Fruit fly (Drosophila melanogaster) whole organism, prepupa: ENCODE data around the gene Vlet.

Experiments used
- Blimp-1 ChIP-seq: fragments of 200-800 bp; sonication (Bioruptor generic); optimal IDR thresholded peaks from 3 replicates; lab custom pipeline; 2017; ENCODE audit warnings: missing biosample characterization, missing genetic modification characterization, mild to moderate bottlenecking, moderate library complexity, missing genetic modification reagents
- CG10631 ChIP-seq: fragments of 200-800 bp; sonication (Bioruptor generic); optimal IDR thresholded peaks from 2 replicates; lab custom pipeline; 2016; ENCODE audit warnings: missing biosample characterization, missing genetic modification characterization
- CG10669 ChIP-seq: fragments of 200-800 bp; sonication (Bioruptor generic); optimal IDR thresholded peaks from 3 replicates; lab custom pipeline; 2018; ENCODE audit warnings: missing biosample characterization, mild to moderate bottlenecking, missing genetic modification characterization, moderate library complexity
- CG11294 ChIP-seq: fragments of 200-800 bp; sonication (Bioruptor generic); IDR thresholded peaks from 2 replicates; pipeline ENCODE4 v1.3.6; 2022; ENCODE audit warnings: missing biosample characterization, missing genetic modification characterization
- CG11762 ChIP-seq: fragments of 200-800 bp; sonication (Bioruptor generic); optimal IDR thresholded peaks from 3 replicates; lab custom pipeline; 2016; ENCODE audit warnings: missing biosample characterization, missing genetic modification characterization; ENCODE audit not compliant: insufficient read depth
- CG11902 ChIP-seq: fragments of 200-800 bp; sonication (Bioruptor generic); optimal IDR thresholded peaks from 3 replicates; lab custom pipeline; 2016; ENCODE audit warnings: missing biosample characterization, missing genetic modification characterization
- CG1621 ChIP-seq: fragments of 200-800 bp; sonication (Bioruptor generic); optimal IDR thresholded peaks from 3 replicates; lab custom pipeline; 2018; ENCODE audit warnings: missing biosample characterization, mild to moderate bottlenecking, missing genetic modification characterization
- CG16779 ChIP-seq: fragments of 200-800 bp; sonication (Bioruptor generic); optimal IDR thresholded peaks from 3 replicates; lab custom pipeline; 2017; ENCODE audit warnings: missing biosample characterization, mild to moderate bottlenecking, missing genetic modification characterization
- CG3032 ChIP-seq: fragments of 200-800 bp; optimal IDR thresholded peaks from 2 replicates; lab custom pipeline; 2019; ENCODE audit warnings: missing biosample characterization, mild to moderate bottlenecking, missing genetic modification characterization, moderate library complexity
- CG31627 ChIP-seq: fragments of 200-800 bp; sonication (Bioruptor generic); optimal IDR thresholded peaks from 3 replicates; lab custom pipeline; 2016; ENCODE audit warnings: missing biosample characterization, missing genetic modification characterization
- CG32006 ChIP-seq: fragments of 200-800 bp; sonication (Bioruptor generic); optimal IDR thresholded peaks from 3 replicates; lab custom pipeline; 2017; ENCODE audit warnings: missing biosample characterization, mild to moderate bottlenecking, missing genetic modification characterization
- CG34406 ChIP-seq: fragments of 200-800 bp; sonication (Bioruptor generic); optimal IDR thresholded peaks from 3 replicates; lab custom pipeline; 2016; ENCODE audit warnings: missing biosample characterization, missing genetic modification characterization
- CG3919 ChIP-seq: fragments of 200-800 bp; sonication (Bioruptor generic); optimal IDR thresholded peaks from 3 replicates; lab custom pipeline; 2016; ENCODE audit warnings: missing biosample characterization, missing genetic modification characterization
- CG4318 ChIP-seq: fragments of 200-800 bp; sonication (Bioruptor generic); optimal IDR thresholded peaks from 3 replicates; lab custom pipeline; 2017; ENCODE audit warnings: missing biosample characterization, mild to moderate bottlenecking, missing genetic modification characterization
- CG6163 ChIP-seq: fragments of 200-800 bp; sonication (Bioruptor generic); IDR thresholded peaks from 3 replicates; pipeline ENCODE4 v1.3.6; 2022; ENCODE audit warnings: missing biosample characterization, missing genetic modification characterization
- CG6276 ChIP-seq: fragments of 200-800 bp; sonication (Bioruptor generic); optimal IDR thresholded peaks from 2 replicates; lab custom pipeline; 2017; ENCODE audit warnings: missing biosample characterization, mild to moderate bottlenecking, missing genetic modification characterization
- CG6792 ChIP-seq: fragments of 200-800 bp; sonication (Bioruptor generic); optimal IDR thresholded peaks from 3 replicates; lab custom pipeline; 2016; ENCODE audit warnings: missing biosample characterization, missing genetic modification characterization
- CG6808 ChIP-seq: fragments of 200-800 bp; sonication (Bioruptor generic); optimal IDR thresholded peaks from 3 replicates; lab custom pipeline; 2017; ENCODE audit warnings: missing biosample characterization, missing genetic modification characterization, mild to moderate bottlenecking, moderate library complexity, missing genetic modification reagents
- CG7368 ChIP-seq: fragments of 200-800 bp; sonication (Bioruptor generic); optimal IDR thresholded peaks from 3 replicates; lab custom pipeline; 2016; ENCODE audit warnings: missing biosample characterization, missing genetic modification characterization
- CG8119 ChIP-seq: fragments of 200-800 bp; sonication (Bioruptor generic); IDR thresholded peaks from 3 replicates; pipeline ENCODE4 v1.3.6; 2022; ENCODE audit warnings: missing biosample characterization, missing genetic modification characterization
- CG8319 ChIP-seq: fragments of 200-800 bp; sonication (Bioruptor generic); optimal IDR thresholded peaks from 3 replicates; lab custom pipeline; 2016; ENCODE audit warnings: missing biosample characterization, missing genetic modification characterization
- CG9139 ChIP-seq: fragments of 200-800 bp; sonication (Bioruptor generic); optimal IDR thresholded peaks from 3 replicates; lab custom pipeline; 2017; ENCODE audit warnings: missing biosample characterization, mild to moderate bottlenecking, missing genetic modification characterization
- Eip75B ChIP-seq: fragments of 200-800 bp; sonication (Bioruptor generic); optimal IDR thresholded peaks from 3 replicates; lab custom pipeline; 2016; ENCODE audit warnings: missing biosample characterization, missing genetic modification characterization
- Eip78C ChIP-seq: fragments of 200-800 bp; sonication (Bioruptor generic); peaks from one replicate; lab custom pipeline; 2016; ENCODE audit warnings: missing biosample characterization, missing genetic modification characterization
- Ets21C ChIP-seq: fragments of 200-800 bp; sonication (Bioruptor generic); optimal IDR thresholded peaks from 3 replicates; lab custom pipeline; 2016; ENCODE audit warnings: missing biosample characterization, missing genetic modification characterization
- Ets96B ChIP-seq: fragments of 200-800 bp; optimal IDR thresholded peaks from 2 replicates; lab custom pipeline; 2019; ENCODE audit warnings: missing biosample characterization, mild to moderate bottlenecking, missing genetic modification characterization, moderate library complexity
- Hr38 ChIP-seq: sonication (Bioruptor generic); optimal IDR thresholded peaks from 2 replicates; lab custom pipeline; 2016; ENCODE audit warnings: missing biosample characterization, missing genetic modification characterization
- Hr4 ChIP-seq: fragments of 200-800 bp; sonication (Bioruptor generic); optimal IDR thresholded peaks from 3 replicates; lab custom pipeline; 2016; ENCODE audit warnings: missing biosample characterization, missing genetic modification characterization
- Lpt ChIP-seq: fragments of 200-800 bp; sonication (Bioruptor generic); optimal IDR thresholded peaks from 3 replicates; lab custom pipeline; 2016; ENCODE audit warnings: missing biosample characterization, missing genetic modification characterization
- Met ChIP-seq: fragments of 200-800 bp; sonication (Bioruptor generic); optimal IDR thresholded peaks from 3 replicates; lab custom pipeline; 2016; ENCODE audit warnings: missing biosample characterization, missing genetic modification characterization
- OdsH ChIP-seq: fragments of 200-800 bp; sonication (Bioruptor generic); optimal IDR thresholded peaks from 3 replicates; lab custom pipeline; 2016; ENCODE audit warnings: missing biosample characterization, missing genetic modification characterization
- Smox ChIP-seq: fragments of 200-800 bp; sonication (Bioruptor generic); optimal IDR thresholded peaks from 3 replicates; lab custom pipeline; 2016; ENCODE audit warnings: missing biosample characterization, missing genetic modification characterization
- Sox102F ChIP-seq: fragments of 200-800 bp; sonication (Bioruptor generic); optimal IDR thresholded peaks from 2 replicates; lab custom pipeline; 2016; ENCODE audit warnings: missing biosample characterization, mild to moderate bottlenecking, missing genetic modification characterization
- Sox14 ChIP-seq: fragments of 200-800 bp; sonication (Bioruptor generic); optimal IDR thresholded peaks from 3 replicates; lab custom pipeline; 2016; ENCODE audit warnings: missing biosample characterization, missing genetic modification characterization
- Sox15 ChIP-seq: fragments of 200-800 bp; sonication (Bioruptor generic); optimal IDR thresholded peaks from 3 replicates; lab custom pipeline; 2016; ENCODE audit warnings: missing biosample characterization, missing genetic modification characterization
- achi ChIP-seq: fragments of 200-800 bp; sonication (Bioruptor generic); optimal IDR thresholded peaks from 3 replicates; lab custom pipeline; 2016; ENCODE audit warnings: missing biosample characterization, missing genetic modification characterization
- acj6 ChIP-seq: fragments of 200-800 bp; sonication (Bioruptor generic); optimal IDR thresholded peaks from 3 replicates; lab custom pipeline; 2016; ENCODE audit warnings: missing biosample characterization, missing genetic modification characterization
- dac ChIP-seq: fragments of 200-800 bp; sonication (Bioruptor generic); optimal IDR thresholded peaks from 2 replicates; lab custom pipeline; 2017; ENCODE audit warnings: missing biosample characterization, mild to moderate bottlenecking, missing genetic modification characterization
- dsx ChIP-seq: fragments of 200-800 bp; optimal IDR thresholded peaks from 3 replicates; lab custom pipeline; 2019; ENCODE audit warnings: missing biosample characterization, mild to moderate bottlenecking, missing genetic modification characterization, moderate library complexity; ENCODE audit not compliant: poor library complexity, severe bottlenecking
- eg ChIP-seq: fragments of 200-800 bp; sonication (Bioruptor generic); IDR thresholded peaks from 3 replicates; pipeline ENCODE4 v1.3.6; 2022; ENCODE audit warnings: missing biosample characterization, missing genetic modification characterization
- esn ChIP-seq: fragments of 200-800 bp; sonication (Bioruptor generic); optimal IDR thresholded peaks from 2 replicates; lab custom pipeline; 2016; ENCODE audit warnings: missing biosample characterization, mild to moderate bottlenecking, missing genetic modification characterization, moderate library complexity
- fd85E ChIP-seq: fragments of 200-800 bp; sonication (Bioruptor generic); optimal IDR thresholded peaks from 3 replicates; lab custom pipeline; 2016; ENCODE audit warnings: missing biosample characterization, missing genetic modification characterization
- net ChIP-seq: fragments of 200-800 bp; sonication (Bioruptor generic); optimal IDR thresholded peaks from 3 replicates; lab custom pipeline; 2016; ENCODE audit warnings: missing biosample characterization, missing genetic modification characterization
- pdm3 ChIP-seq: fragments of 200-800 bp; sonication (Bioruptor generic); optimal IDR thresholded peaks from 3 replicates; lab custom pipeline; 2016; ENCODE audit warnings: missing biosample characterization, missing genetic modification characterization
- salr ChIP-seq, 2 experiments: fragments of 200-800 bp; sonication (Bioruptor generic); optimal IDR thresholded peaks; 3 replicates each; lab custom pipeline; 2016 to 2018; ENCODE audit warnings: missing biosample characterization in 2 of 2, missing genetic modification characterization in 2 of 2, mild to moderate bottlenecking in 1 of 2
- spab ChIP-seq: fragments of 200-800 bp; sonication (Bioruptor generic); optimal IDR thresholded peaks from 2 replicates; lab custom pipeline; 2017; ENCODE audit warnings: missing biosample characterization, mild to moderate bottlenecking, missing genetic modification characterization, missing genetic modification reagents
- svp ChIP-seq: fragments of 200-800 bp; sonication (Bioruptor generic); peaks from one replicate; lab custom pipeline; 2016; ENCODE audit warnings: missing biosample characterization, missing genetic modification characterization
- topi ChIP-seq: fragments of 200-800 bp; sonication (Bioruptor generic); optimal IDR thresholded peaks from 3 replicates; lab custom pipeline; 2016; ENCODE audit warnings: missing biosample characterization, missing genetic modification characterization

The Vlet gene

DNA sequence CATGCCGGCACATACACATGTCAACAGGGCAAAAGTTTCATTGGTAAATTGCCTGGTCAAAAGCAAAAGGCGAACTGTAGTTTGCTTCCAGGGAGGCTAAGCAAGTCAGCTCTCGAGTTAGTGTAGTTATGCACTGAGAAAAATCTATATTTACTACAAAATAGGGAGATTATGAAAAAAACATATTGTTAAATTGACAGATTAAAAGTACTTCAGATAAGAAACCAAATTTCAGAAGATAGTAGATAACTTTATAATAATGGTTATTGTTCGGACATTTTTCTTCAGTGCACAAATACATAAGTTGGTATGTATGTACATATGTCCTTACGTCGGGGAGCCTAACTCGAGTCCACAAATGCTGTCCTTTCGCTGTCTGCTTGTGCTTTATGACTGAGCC, 21.2 kb downstream of the Vlet start (continued):
- TF ChIP-seq Ets96B: peak; percentile 74
- TF ChIP-seq Ets21C (GFP tag; lab: Kevin White, UChicago): no peak
- TF ChIP-seq CG4318 (GFP tag; lab: Kevin White, UChicago): peak; percentile 33
- peak; percentile 55 for TF ChIP-seq acj6 (GFP tag; lab: Kevin White, UChicago)
- TF ChIP-seq dac (GFP tag; lab: Kevin White, UChicago): no peak
- TF ChIP-seq CG3919 (GFP tag; lab: Kevin White, UChicago): peak; percentile 61
- peak; percentile 21 for TF ChIP-seq CG34406 (GFP tag; lab: Kevin White, UChicago)
- peak; percentile 67 for TF ChIP-seq achi (GFP tag; lab: Kevin White, UChicago)
- TF ChIP-seq CG11902 (GFP tag; lab: Kevin White, UChicago): no peak
- no peak for TF ChIP-seq Sox15 (GFP tag; lab: Kevin White, UChicago)
- peak; percentile 50 for TF ChIP-seq CG10669
- no peak for TF ChIP-seq CG31627 (GFP tag; lab: Kevin White, UChicago)
- no peak for TF ChIP-seq Hr38
- peak; percentile 75 for TF ChIP-seq Met (GFP tag; lab: Kevin White, UChicago)
- TF ChIP-seq CG6792 (GFP tag; lab: Kevin White, UChicago): peak; percentile 21
- TF ChIP-seq Smox: peak; percentile 19
- no peak for TF ChIP-seq Blimp-1 (GFP tag; lab: Kevin White, UChicago)
- peak; percentile 89 for TF ChIP-seq Eip78C (GFP tag; lab: Kevin White, UChicago)
- TF ChIP-seq dsx (GFP tag; lab: Kevin White, UChicago): peak; percentile 65
- TF ChIP-seq Hr4 (GFP tag; lab: Kevin White, UChicago): peak; percentile 63
- TF ChIP-seq CG3032 (tag; lab: Kevin White, UChicago): peak; percentile 63

DNA sequence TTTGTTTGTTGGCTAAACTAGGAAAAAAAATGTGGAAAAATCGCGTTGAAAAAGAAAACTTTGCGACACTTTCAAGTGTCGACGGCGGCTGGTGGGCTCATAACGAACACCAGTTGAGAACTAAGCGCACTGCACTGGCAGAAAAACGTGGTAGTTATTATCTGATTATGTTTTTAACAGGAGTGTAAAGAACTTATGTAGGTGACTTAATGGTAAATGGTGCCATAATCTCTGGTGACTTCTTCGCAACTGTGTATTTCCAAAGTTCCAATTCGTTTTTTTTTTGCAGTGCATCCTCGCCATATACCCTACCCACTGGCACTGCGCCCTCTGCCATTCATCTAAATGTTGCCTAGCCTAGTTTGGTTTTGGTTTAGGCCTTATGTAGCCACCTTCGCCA, 25.4 kb downstream of the Vlet start:
- TF ChIP-seq Sox15 (GFP tag; lab: Kevin White, UChicago) (no peak), CG3919 (GFP tag; lab: Kevin White, UChicago) (peak; percentile 39), CG16779 (tag; lab: Kevin White, UChicago) (no peak), CG6276 (peak; percentile 69), net (GFP tag; lab: Kevin White, UChicago) (peak; percentile 39), Ets96B (no peak), Sox102F (GFP tag; lab: Kevin White, UChicago) (no peak), esn (GFP tag; lab: Kevin White, UChicago) (no peak), Hr38 (no peak), topi (GFP tag; lab: Kevin White, UChicago) (no peak), CG4318 (GFP tag; lab: Kevin White, UChicago) (peak; percentile 70), dac (GFP tag; lab: Kevin White, UChicago) (peak; percentile 69), Lpt (GFP tag; lab: Kevin White, UChicago) (peak; percentile 62), Eip78C (GFP tag; lab: Kevin White, UChicago) (peak; percentile 77), CG8119 (peak; percentile 85), CG8319 (GFP tag; lab: Kevin White, UChicago) (no peak), achi (GFP tag; lab: Kevin White, UChicago) (peak; percentile 48), CG9139 (GFP tag; lab: Kevin White, UChicago) (no peak), Blimp-1 (GFP tag; lab: Kevin White, UChicago) (no peak), svp (GFP tag; lab: Kevin White, UChicago) (peak; percentile 8), CG32006 (GFP tag; lab: Kevin White, UChicago) (peak; percentile 81), CG11902 (GFP tag; lab: Kevin White, UChicago) (no peak), salr (GFP tag; optimal IDR thresholded peaks at IDR 0.05; lab: Kevin White, UChicago) (peak in 1 of 2 experiments; percentile 8), dsx (GFP tag; lab: Kevin White, UChicago) (no peak), CG6163 (GFP tag; lab: Robert Waterston, UW) (peak; percentile 57; the same call in 1 of the 3 replicates), CG1621 (tag; lab: Kevin White, UChicago) (no peak), CG11762 (peak; percentile 19), spab (no peak), Eip75B (GFP tag; lab: Kevin White, UChicago) (peak; percentile 5), Ets21C (GFP tag; lab: Kevin White, UChicago) (no peak), OdsH (GFP tag; lab: Kevin White, UChicago) (peak; percentile 45), CG31627 (GFP tag; lab: Kevin White, UChicago) (no peak), CG11294 (GFP tag; lab: Robert Waterston, UW) (peak; percentile 33; the same call in 1 of the 2 replicates), fd85E (no peak), CG6808 (GFP tag; lab: Kevin White, UChicago) (no peak), pdm3 (GFP tag; lab: Kevin White, UChicago) (peak; percentile 37), Sox14 (GFP tag; lab: Kevin White, UChicago) (peak; percentile 0), CG10631 (peak; percentile 39), eg (GFP tag; lab: Robert Waterston, UW) (peak; percentile 76), CG7368 (no peak), Met (GFP tag; lab: Kevin White, UChicago) (peak; percentile 50)
